Worm (Caenorhabditis elegans) whole organism, L4 larva: Measurements from ENCODE around the gene tctn-1.

Experiments
- T20F7.1 ChIP-seq: fragments of 200-800 bp; sonication (Bioruptor generic); optimal IDR thresholded peaks from 2 replicates; lab custom pipeline; 2018; ENCODE audit warnings: mild to moderate bottlenecking, missing genetic modification characterization, missing compliant biosample characterization
- daf-12 ChIP-seq: fragments of 150-350 bp; optimal IDR thresholded peaks from 2 replicates; lab custom pipeline; 2014; ENCODE audit warnings: missing biosample characterization, missing genetic modification reagents, missing genetic modification characterization

DNA sequence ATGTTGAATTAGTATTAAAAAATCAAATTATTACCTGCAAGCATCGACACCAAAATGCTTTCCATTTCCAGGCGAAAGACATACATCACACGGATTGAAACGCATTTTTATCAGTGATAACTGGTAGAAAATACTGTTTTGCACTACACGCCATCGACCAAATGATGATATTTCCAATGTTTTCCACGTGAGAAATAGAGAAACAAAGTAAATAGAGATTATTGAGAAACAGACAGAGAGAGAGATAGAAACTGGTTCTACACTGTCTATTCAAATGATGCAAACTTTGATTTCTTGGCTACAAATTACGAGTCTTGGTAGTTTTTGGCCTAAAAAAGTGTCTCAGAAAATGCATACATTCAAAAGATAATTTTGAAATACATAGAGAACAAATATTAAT is 40.7 kb upstream of the tctn-1 start, which contains the start of gene nhr-104:
- TF ChIP-seq daf-12 (tag; lab: Kevin White, UChicago) (no peak), T20F7.1 (GFP tag; lab: Kevin White, UChicago) (no peak)
